Fruit fly (Drosophila melanogaster) whole organism: ENCODE results near the gene CG43915.

ENCODE experiments used
- Dll ChIP-seq: fragments of >200 bp; optimal IDR thresholded peaks from 2 replicates; lab custom pipeline; 2017
- EcR ChIP-seq, 2 experiments: fragments of >200 bp; optimal IDR thresholded peaks; 2 replicates each; lab custom pipeline; 2017; ENCODE audit warnings: missing biosample characterization in 2 of 2, missing genetic modification characterization in 2 of 2, missing genetic modification reagents in 2 of 2
- pan ChIP-seq: fragments of >200 bp; optimal IDR thresholded peaks from 2 replicates; lab custom pipeline; 2017
- psq ChIP-seq: fragments of >200 bp; optimal IDR thresholded peaks from 2 replicates; lab custom pipeline; 2017
- usp ChIP-seq: fragments of >200 bp; optimal IDR thresholded peaks from 2 replicates; lab custom pipeline; 2017; ENCODE audit warnings: missing biosample characterization, missing genetic modification characterization, mixed read lengths

dm6 chr3L:4014349-4014748, 41.6 kb downstream of the CG43915 start:
- no peak for TF ChIP-seq psq (lab: Kevin White, UChicago)
- no peak for TF ChIP-seq pan
- no peak for TF ChIP-seq usp (GFP tag; lab: Kevin White, UChicago)
- no peak for TF ChIP-seq Dll (lab: Kevin White, UChicago)
- no peak for TF ChIP-seq EcR (GFP tag; optimal IDR thresholded peaks at IDR 0.05; lab: Kevin White, UChicago)
